Worm (Caenorhabditis elegans) whole organism, early embryonic: ENCODE results near the gene fbxa-147.

Experiments
- ama-1 ChIP-seq: fragments of 150-350 bp; optimal IDR thresholded peaks from 2 replicates; lab custom pipeline; 2014
- flt-1 ChIP-seq: fragments of 200-800 bp; sonication (Bioruptor generic); IDR thresholded peaks from 2 replicates; pipeline ENCODE4 v1.3.6; 2022; ENCODE audit warnings: missing genetic modification characterization, missing compliant biosample characterization
- sea-1 ChIP-seq: fragments of 200-800 bp; sonication (Bioruptor generic); conservative IDR thresholded peaks from 2 replicates; pipeline ENCODE4 v1.3.6; 2022; ENCODE audit warnings: missing genetic modification characterization, missing compliant biosample characterization
- tbx-11 ChIP-seq: fragments of 200-800 bp; sonication (Bioruptor generic); IDR thresholded peaks from 2 replicates; pipeline ENCODE4 v1.3.6; 2022; ENCODE audit warnings: missing genetic modification characterization, missing compliant biosample characterization

- TF ChIP-seq tbx-11 (GFP tag; lab: Robert Waterston, UW): no peak
- TF ChIP-seq ama-1 (lab: Kevin White, UChicago): no peak
- no peak for TF ChIP-seq sea-1 (GFP tag; lab: Robert Waterston, UW)
- TF ChIP-seq flt-1 (GFP tag; lab: Robert Waterston, UW): no peak
These were observed 17.6 kb upstream of the fbxa-147 start, which contains the start of gene set-5 for ce11 chrV:14698666-14699065.
